Fruit fly (Drosophila melanogaster): ENCODE results near the gene CG6661.

Gene CG6661

DNA sequence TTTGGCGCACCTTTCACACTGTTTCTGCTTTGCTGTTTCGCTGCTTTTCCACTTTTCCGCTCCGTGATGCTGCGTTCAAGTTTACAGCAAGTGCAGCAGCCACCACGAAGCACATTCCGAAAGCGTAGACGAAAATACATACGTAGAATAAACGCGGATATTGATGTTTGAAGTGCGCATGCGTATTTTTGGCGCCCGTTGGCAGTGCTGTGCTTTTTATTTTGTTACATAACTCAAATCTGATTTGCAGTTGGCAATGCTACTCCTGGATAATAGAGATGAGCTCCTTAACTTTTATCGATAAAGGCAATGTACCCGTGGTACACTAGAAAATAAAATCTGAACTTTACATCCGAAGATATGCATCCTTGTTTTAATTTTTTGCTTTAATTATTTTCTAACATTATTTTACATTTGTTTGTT lies 27.9 kb upstream of the CG6661 start (continued):
- peak; percentile 7 for TF ChIP-seq kah (GFP tag; optimal IDR thresholded peaks at IDR 0.05)
- no peak for TF ChIP-seq CG4360 (GFP tag; IDR thresholded peaks at IDR 0.05)
- TF ChIP-seq sd (tag; optimal IDR thresholded peaks at IDR 0.05): no peak
- no peak for TF ChIP-seq CrebB (tag; optimal IDR thresholded peaks at IDR 0.05)
- TF ChIP-seq bsh (GFP tag; optimal IDR thresholded peaks at IDR 0.05): no peak
- peak; percentile 95 for TF ChIP-seq CG9215 (GFP tag; IDR thresholded peaks at IDR 0.05)
- TF ChIP-seq CG31224 (GFP tag; IDR thresholded peaks at IDR 0.05): no peak
- TF ChIP-seq CG16813 (GFP tag; IDR thresholded peaks at IDR 0.05; ENCODE audit: partially characterized antibody): no peak
- TF ChIP-seq CG13123 (GFP tag; optimal IDR thresholded peaks at IDR 0.05): no peak
- no peak for TF ChIP-seq CG31388 (GFP tag; optimal IDR thresholded peaks at IDR 0.05)
- TF ChIP-seq CG2120 (GFP tag; optimal IDR thresholded peaks at IDR 0.05): peak; percentile 45
- TF ChIP-seq CG17568 (GFP tag; optimal IDR thresholded peaks at IDR 0.05): no peak
- TF ChIP-seq CG12659 (GFP tag; optimal IDR thresholded peaks at IDR 0.05): no peak
- no peak for TF ChIP-seq Xbp1 (GFP tag; optimal IDR thresholded peaks at IDR 0.05)

- TF ChIP-seq CG4424 (GFP tag; optimal IDR thresholded peaks at IDR 0.05) (no peak), slou (GFP tag; optimal IDR thresholded peaks at IDR 0.05) (no peak), CHES-1-like (GFP tag; optimal IDR thresholded peaks at IDR 0.05) (no peak), CG4360 (GFP tag; IDR thresholded peaks at IDR 0.05) (peak; percentile 37; the same call in 1 of the 2 replicates), Dfd (GFP tag; optimal IDR thresholded peaks at IDR 0.05) (peak in 1 of 2 experiments; percentile 77)
Observed at dm6 chr3L:14025736-14026135, 8.8 kb upstream of the CG6661 start.

- TF ChIP-seq hkb (optimal IDR thresholded peaks at IDR 0.05) (no peak), hkb (GFP tag; IDR thresholded peaks at IDR 0.05) (no peak), CG4360 (GFP tag; IDR thresholded peaks at IDR 0.05) (peak; percentile 64), sob (GFP tag; IDR thresholded peaks at IDR 0.05) (no peak), TFAM (GFP tag; optimal IDR thresholded peaks at IDR 0.05) (no peak), CG7556 (GFP tag; optimal IDR thresholded peaks at IDR 0.05) (no peak), E2f2 (GFP tag; IDR thresholded peaks at IDR 0.05) (no peak), Tbp (GFP tag; optimal IDR thresholded peaks at IDR 0.05) (no peak), Dfd (GFP tag; optimal IDR thresholded peaks at IDR 0.05) (peak in 1 of 2 experiments; percentile 44)
Observed at dm6 chr3L:14027549-14027948, 7.0 kb upstream of the CG6661 start.

- TF ChIP-seq CG34224 (GFP tag; IDR thresholded peaks at IDR 0.05; ENCODE audit: partially characterized antibody) (peak; percentile 91), shn (GFP tag; optimal IDR thresholded peaks at IDR 0.05) (peak; percentile 16), Dp (GFP tag; optimal IDR thresholded peaks at IDR 0.05) (peak; percentile 83), CG13296 (GFP tag; optimal IDR thresholded peaks at IDR 0.05) (peak; percentile 42), CG33557 (GFP tag; optimal IDR thresholded peaks at IDR 0.05) (peak; percentile 40), fu2 (GFP tag; optimal IDR thresholded peaks at IDR 0.05) (peak; percentile 7), CG3995 (GFP tag; optimal IDR thresholded peaks at IDR 0.05) (peak; percentile 55), CG10431 (GFP tag; optimal IDR thresholded peaks at IDR 0.05) (peak; percentile 71), ci (GFP tag; IDR thresholded peaks at IDR 0.05) (peak; percentile 87), croc (GFP tag; conservative IDR thresholded peaks at IDR 0.05) (no peak), HLH54F (GFP tag; optimal IDR thresholded peaks at IDR 0.05) (peak; percentile 26), NC2β (GFP tag; optimal IDR thresholded peaks at IDR 0.05) (no peak), CG34376 (GFP tag; optimal IDR thresholded peaks at IDR 0.05) (peak; percentile 60), E2f2 (GFP tag; IDR thresholded peaks at IDR 0.05) (peak; percentile 70), CG8478 (optimal IDR thresholded peaks at IDR 0.05) (peak; percentile 71), tup (GFP tag; optimal IDR thresholded peaks at IDR 0.05) (no peak), Blimp-1 (GFP tag; optimal IDR thresholded peaks at IDR 0.05) (peak; percentile 94), CG2199 (GFP tag; IDR thresholded peaks at IDR 0.05) (no peak), ham (GFP tag; IDR thresholded peaks at IDR 0.05) (no peak), salm (tag; optimal IDR thresholded peaks at IDR 0.05) (no peak), CG8388 (GFP tag; optimal IDR thresholded peaks at IDR 0.05) (no peak), CG42726 (GFP tag; IDR thresholded peaks at IDR 0.05; ENCODE audit: partially characterized antibody) (peak; percentile 97)
Observed at dm6 chr3L:14028485-14029384, 5.8 kb upstream of the CG6661 start, which contains the start of gene Ptip. Gene Ptip, minus strand, starts transcription at chr3L:14029121.
